Worm (Caenorhabditis elegans) whole organism, early embryonic: ENCODE data around the gene fbxa-51.

Experiments
- B0310.2 ChIP-seq: sonication (generic microtip); optimal IDR thresholded peaks from 2 replicates; lab custom pipeline; 2016; ENCODE audit warnings: mild to moderate bottlenecking, missing genetic modification characterization, missing compliant biosample characterization
- aly-1 ChIP-seq: sonication (generic microtip); optimal IDR thresholded peaks from 2 replicates; lab custom pipeline; 2016; ENCODE audit warnings: missing genetic modification characterization, missing compliant biosample characterization
- ama-1 ChIP-seq: fragments of 150-350 bp; optimal IDR thresholded peaks from 2 replicates; lab custom pipeline; 2014
- ceh-13 ChIP-seq: fragments of 200-800 bp; sonication (Bioruptor generic); optimal IDR thresholded peaks from 2 replicates; lab custom pipeline; 2018; ENCODE audit warnings: mild to moderate bottlenecking, missing genetic modification characterization, missing compliant biosample characterization
- ceh-36 ChIP-seq: sonication (generic microtip); optimal IDR thresholded peaks from 2 replicates; lab custom pipeline; 2016; ENCODE audit warnings: missing genetic modification characterization, inconsistent platforms, missing compliant biosample characterization
- ets-7 ChIP-seq: sonication (generic microtip); optimal IDR thresholded peaks from 2 replicates; lab custom pipeline; 2016; ENCODE audit warnings: missing genotype, missing genetic modification characterization, missing compliant biosample characterization
- flt-1 ChIP-seq: fragments of 200-800 bp; sonication (Bioruptor generic); IDR thresholded peaks from 2 replicates; pipeline ENCODE4 v1.3.6; 2022; ENCODE audit warnings: missing genetic modification characterization, missing compliant biosample characterization
- hmg-4 ChIP-seq: fragments of 200-800 bp; sonication (Bioruptor generic); optimal IDR thresholded peaks from 2 replicates; lab custom pipeline; 2018; ENCODE audit warnings: mild to moderate bottlenecking, missing genetic modification characterization, missing compliant biosample characterization
- hnd-1 ChIP-seq: sonication (generic microtip); optimal IDR thresholded peaks from 2 replicates; lab custom pipeline; 2016; ENCODE audit warnings: missing genetic modification characterization, missing compliant biosample characterization
- pes-1 ChIP-seq: fragments of 200-800 bp; sonication (Bioruptor generic); IDR thresholded peaks from 2 replicates; pipeline ENCODE4 v1.3.6; 2022; ENCODE audit warnings: missing genetic modification reagents, missing genetic modification characterization, missing compliant biosample characterization
- sea-1 ChIP-seq: fragments of 200-800 bp; sonication (Bioruptor generic); conservative IDR thresholded peaks from 2 replicates; pipeline ENCODE4 v1.3.6; 2022; ENCODE audit warnings: missing genetic modification characterization, missing compliant biosample characterization
- tbx-37 ChIP-seq: fragments of 200-800 bp; sonication (Bioruptor generic); conservative IDR thresholded peaks from 2 replicates; pipeline ENCODE4 v1.3.6; 2022; ENCODE audit warnings: missing genetic modification reagents, missing genetic modification characterization, missing compliant biosample characterization

- no peak for TF ChIP-seq ama-1 (lab: Kevin White, UChicago)
- no peak for TF ChIP-seq hmg-4 (GFP tag; lab: Kevin White, UChicago)
- TF ChIP-seq pes-1 (GFP tag; lab: Robert Waterston, UW) = no peak
- no peak for TF ChIP-seq aly-1 (tag; lab: Kevin White, UChicago)
- no peak for TF ChIP-seq tbx-37 (GFP tag; lab: Robert Waterston, UW)
- no peak for TF ChIP-seq ceh-13 (GFP tag; lab: Kevin White, UChicago)
- TF ChIP-seq ets-7 (tag; lab: Kevin White, UChicago) = no peak
- no peak for TF ChIP-seq ceh-36 (tag; lab: Kevin White, UChicago)
- no peak for TF ChIP-seq flt-1 (GFP tag; lab: Robert Waterston, UW)
- TF ChIP-seq B0310.2 (tag; lab: Kevin White, UChicago) = no peak
- TF ChIP-seq sea-1 (GFP tag; lab: Robert Waterston, UW) = no peak
- TF ChIP-seq hnd-1 = no peak
Observed at ce11 chrIII:981960-982359, 19.9 kb downstream of the fbxa-51 start.
